Worm (Caenorhabditis elegans) whole organism, L4/young adult: ENCODE data around the gene srsx-33.

Experiments used
- W03F9.2 ChIP-seq: fragments of 150-350 bp; optimal IDR thresholded peaks from 2 replicates; lab custom pipeline; 2014; ENCODE audit warnings: missing biosample characterization, missing genetic modification characterization
- him-1 ChIP-seq: sonication (generic microtip); optimal IDR thresholded peaks from 2 replicates; lab custom pipeline; 2016; ENCODE audit warnings: missing genotype, missing genetic modification reagents, missing genetic modification characterization, missing compliant biosample characterization

ce11 chrV:11299406-11299805, 47.1 kb upstream of the srsx-33 start:
- no peak for TF ChIP-seq W03F9.2 (tag; lab: Kevin White, UChicago)
- TF ChIP-seq him-1 (tag; lab: Kevin White, UChicago): no peak
